Worm (Caenorhabditis elegans): ENCODE data around the gene srsx-32.

DNA sequence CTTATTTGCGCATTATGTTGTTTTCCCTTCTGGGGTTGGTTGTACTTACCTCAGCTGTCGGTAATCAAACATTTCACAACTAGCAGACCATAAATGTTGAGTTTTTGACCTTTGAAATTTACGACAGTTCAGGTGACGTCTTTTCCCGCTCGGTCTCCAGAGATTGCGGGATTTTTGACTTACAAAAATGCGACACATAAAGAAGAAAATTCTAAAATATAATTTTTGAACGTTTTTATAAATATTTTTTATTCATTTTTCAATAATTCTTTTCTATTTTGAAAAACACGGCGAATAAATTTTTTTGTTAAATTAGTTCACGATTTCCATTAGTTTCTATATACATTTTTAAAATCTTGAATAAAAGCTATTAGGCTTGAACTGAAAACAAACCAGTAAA is 34.3 kb upstream of the srsx-32 start, which contains the start of gene nhr-161:
- TF ChIP-seq aly-2 (tag; optimal IDR thresholded peaks at IDR 0.05) (no peak), F44E2.7 (GFP tag; IDR thresholded peaks at IDR 0.05) (no peak), unc-62 (GFP tag; optimal IDR thresholded peaks at IDR 0.05 in 1 of 2) (no peak), unc-62 (tag; optimal IDR thresholded peaks at IDR 0.05) (no peak), nhr-76 (tag; optimal IDR thresholded peaks at IDR 0.05) (no peak), lin-38 (GFP tag; IDR thresholded peaks at IDR 0.05) (no peak), set-16 (GFP tag; IDR thresholded peaks at IDR 0.05) (no peak), pha-4 (GFP tag; IDR thresholded peaks at IDR 0.05) (no peak), pha-4 (tag; optimal IDR thresholded peaks at IDR 0.05) (no peak), nhr-77 (tag; optimal IDR thresholded peaks at IDR 0.05) (no peak)
